Fruit fly (Drosophila melanogaster) whole organism: ENCODE data around the gene CG10841.

Experiments used
- EcR ChIP-seq, 2 experiments: fragments of >200 bp; optimal IDR thresholded peaks; 2 replicates each; lab custom pipeline; 2017; ENCODE audit warnings: missing biosample characterization in 2 of 2, missing genetic modification characterization in 2 of 2, missing genetic modification reagents in 2 of 2
- psq ChIP-seq: fragments of >200 bp; optimal IDR thresholded peaks from 2 replicates; lab custom pipeline; 2017

DNA sequence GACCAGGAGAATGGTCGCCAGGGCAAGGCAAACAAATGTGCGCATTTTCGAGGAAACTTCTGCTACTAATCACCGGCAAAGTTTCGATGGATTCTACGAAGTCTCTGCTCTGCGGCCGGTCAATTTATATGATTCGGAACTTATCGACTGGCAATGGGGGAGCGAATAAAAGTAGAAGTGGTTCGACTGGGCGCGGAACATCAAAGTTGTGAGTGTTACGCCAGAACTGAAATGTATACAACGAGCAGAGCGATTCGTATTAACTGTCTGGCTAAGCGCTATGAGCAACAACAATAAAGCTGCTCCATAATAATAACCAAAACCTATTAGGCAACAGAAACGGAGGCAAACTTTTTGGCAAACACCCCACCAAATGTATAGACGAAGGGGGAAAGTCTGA is 19.4 kb upstream of the CG10841 start, which contains the start of gene CG9757:
- TF ChIP-seq psq (lab: Kevin White, UChicago) = no peak
- TF ChIP-seq EcR (GFP tag; optimal IDR thresholded peaks at IDR 0.05; lab: Kevin White, UChicago) = no peak
